Worm (Caenorhabditis elegans): ENCODE results near the gene Y38H6C.13.

ce11 chrV:20498980-20499379, 28.6 kb upstream of the Y38H6C.13 start, which contains the start of gene dct-16:
- TF ChIP-seq pha-4 (tag; optimal IDR thresholded peaks at IDR 0.05), result no peak
- no peak for TF ChIP-seq nhr-76 (tag; optimal IDR thresholded peaks at IDR 0.05)
- no peak for TF ChIP-seq elt-1 (tag; optimal IDR thresholded peaks at IDR 0.05; ENCODE audit: borderline replicate concordance, insufficient read depth)
- no peak for TF ChIP-seq mep-1 (tag; optimal IDR thresholded peaks at IDR 0.05)
